Worm (Caenorhabditis elegans) whole organism, young adult: ENCODE data around the gene F35C5.3.

Experiments
- B0035.1 ChIP-seq: sonication (generic microtip); optimal IDR thresholded peaks from 2 replicates; lab custom pipeline; 2016; ENCODE audit warnings: missing genetic modification characterization, mild to moderate bottlenecking, missing compliant biosample characterization, missing genotype, missing genetic modification reagents
- F33H1.4 ChIP-seq: fragments of 200-800 bp; sonication (Bioruptor generic); IDR thresholded peaks from 2 replicates; pipeline ENCODE4 v1.3.6; 2022; ENCODE audit warnings: missing genetic modification reagents, missing genetic modification characterization, missing compliant biosample characterization
- F49E8.2 ChIP-seq: sonication (generic microtip); optimal IDR thresholded peaks from 3 replicates; lab custom pipeline; 2017; ENCODE audit warnings: missing genetic modification characterization, mild to moderate bottlenecking, missing compliant biosample characterization, antibody characterized with exemption, moderate library complexity; ENCODE audit not compliant: insufficient read depth
- F55B11.4 ChIP-seq: sonication (generic microtip); optimal IDR thresholded peaks from 2 replicates; lab custom pipeline; 2016; ENCODE audit warnings: missing compliant biosample characterization, missing genetic modification characterization, borderline replicate concordance; ENCODE audit not compliant: insufficient read depth
- T26A5.8 ChIP-seq: sonication (generic microtip); optimal IDR thresholded peaks from 2 replicates; lab custom pipeline; 2016; ENCODE audit warnings: missing genetic modification characterization, missing compliant biosample characterization
- Y53G8AR.9 ChIP-seq: fragments of 200-800 bp; sonication (Bioruptor generic); conservative IDR thresholded peaks from 2 replicates; pipeline ENCODE4 v1.3.6; 2022; ENCODE audit warnings: missing genetic modification reagents, missing genetic modification characterization, missing compliant biosample characterization
- Y79H2A.3 ChIP-seq: fragments of 200-800 bp; sonication (Bioruptor generic); conservative IDR thresholded peaks from 2 replicates; pipeline ENCODE4 v1.3.6; 2022; ENCODE audit warnings: missing genetic modification reagents, missing genetic modification characterization, missing compliant biosample characterization
- Y95B8A.8 ChIP-seq: fragments of 200-800 bp; sonication (Bioruptor generic); IDR thresholded peaks from 2 replicates; pipeline ENCODE4 v1.3.6; 2022; ENCODE audit warnings: missing genetic modification reagents, missing genetic modification characterization, missing compliant biosample characterization
- ama-1 ChIP-seq, 3 experiments: fragments of 150-350 bp in 1 of 3; sonication (generic microtip) in 2 of 3; optimal IDR thresholded peaks; 2 replicates each; lab custom pipeline; 2014 to 2018; ENCODE audit warnings: missing biosample characterization in 2 of 3, missing genetic modification characterization in 2 of 3, missing genetic modification reagents in 2 of 3
- athp-1 ChIP-seq: sonication (generic microtip); optimal IDR thresholded peaks from 2 replicates; lab custom pipeline; 2017; ENCODE audit warnings: mild to moderate bottlenecking, missing genetic modification characterization, missing compliant biosample characterization
- attf-6 ChIP-seq: fragments of 200-800 bp; sonication (Bioruptor generic); IDR thresholded peaks from 2 replicates; pipeline ENCODE4 v1.3.6; 2022; ENCODE audit warnings: missing genetic modification reagents, missing genetic modification characterization, missing compliant biosample characterization
- cebp-1 ChIP-seq, 2 experiments: fragments of 200-800 bp in 1 of 2; sonication (Bioruptor generic) in 1 of 2; sonication (generic microtip) in 1 of 2; IDR thresholded peaks in 1 of 2; optimal IDR thresholded peaks in 1 of 2; 2 replicates each; pipeline versions ENCODE4 v1.3.6 to Lab custom; 2017 to 2022; ENCODE audit warnings: missing compliant biosample characterization in 2 of 2, missing genetic modification characterization in 2 of 2, mild to moderate bottlenecking in 1 of 2, missing genetic modification reagents in 1 of 2, moderate library complexity in 1 of 2
- cebp-2 ChIP-seq: fragments of 200-800 bp; sonication (Bioruptor generic); IDR thresholded peaks from 2 replicates; pipeline ENCODE4 v1.3.6; 2022; ENCODE audit warnings: missing genetic modification characterization, missing compliant biosample characterization
- ceh-100 ChIP-seq: fragments of 200-800 bp; sonication (Bioruptor generic); IDR thresholded peaks from 2 replicates; pipeline ENCODE4 v1.3.6; 2022; ENCODE audit warnings: missing genetic modification reagents, missing genetic modification characterization, missing compliant biosample characterization
- ceh-58 ChIP-seq: fragments of 200-800 bp; sonication (Bioruptor generic); IDR thresholded peaks from 2 replicates; pipeline ENCODE4 v1.3.6; 2022; ENCODE audit warnings: missing genetic modification characterization, missing compliant biosample characterization
- chd-7 ChIP-seq: sonication (generic microtip); optimal IDR thresholded peaks from 2 replicates; lab custom pipeline; 2016; ENCODE audit warnings: mild to moderate bottlenecking, missing genetic modification characterization, moderate library complexity, missing compliant biosample characterization
- die-1 ChIP-seq: sonication (generic microtip); optimal IDR thresholded peaks from 2 replicates; lab custom pipeline; 2016; ENCODE audit warnings: missing genotype, mild to moderate bottlenecking, missing genetic modification characterization, missing compliant biosample characterization
- dpff-1 ChIP-seq: sonication (generic microtip); optimal IDR thresholded peaks from 2 replicates; lab custom pipeline; 2017; ENCODE audit warnings: mild to moderate bottlenecking, missing genetic modification characterization, missing compliant biosample characterization
- ekl-4 ChIP-seq: fragments of 200-800 bp; sonication (Bioruptor generic); IDR thresholded peaks from 2 replicates; pipeline ENCODE4 v1.3.6; 2022; ENCODE audit warnings: missing genetic modification reagents, missing genetic modification characterization, missing compliant biosample characterization
- fkh-3 ChIP-seq: sonication (generic microtip); optimal IDR thresholded peaks from 2 replicates; lab custom pipeline; 2016; ENCODE audit warnings: mild to moderate bottlenecking, missing genetic modification characterization, missing compliant biosample characterization
- him-1 ChIP-seq: sonication (generic microtip); optimal IDR thresholded peaks from 2 replicates; lab custom pipeline; 2016; ENCODE audit warnings: missing genotype, missing genetic modification reagents, missing genetic modification characterization, missing compliant biosample characterization
- hrde-1 ChIP-seq: sonication (generic microtip); optimal IDR thresholded peaks from 2 replicates; lab custom pipeline; 2016; ENCODE audit warnings: missing genetic modification characterization, mild to moderate bottlenecking, missing compliant biosample characterization, moderate library complexity, missing genotype, missing genetic modification reagents, borderline replicate concordance
- hsf-1 ChIP-seq: fragments of 200-800 bp; sonication (Bioruptor generic); IDR thresholded peaks from 2 replicates; pipeline ENCODE4 v1.3.6; 2022; ENCODE audit warnings: missing genetic modification reagents, missing genetic modification characterization, missing compliant biosample characterization
- lin-54 ChIP-seq: fragments of 200-800 bp; sonication (Bioruptor generic); optimal IDR thresholded peaks from 2 replicates; lab custom pipeline; 2018; ENCODE audit warnings: mild to moderate bottlenecking, missing genetic modification characterization, missing compliant biosample characterization
- lsl-1 ChIP-seq: fragments of 200-800 bp; sonication (Bioruptor generic); optimal IDR thresholded peaks from 2 replicates; lab custom pipeline; 2018; ENCODE audit warnings: mild to moderate bottlenecking, missing genetic modification characterization, moderate library complexity, missing compliant biosample characterization
- lsy-27 ChIP-seq: sonication (generic microtip); optimal IDR thresholded peaks from 2 replicates; lab custom pipeline; 2017; ENCODE audit warnings: missing genetic modification characterization, mild to moderate bottlenecking, missing compliant biosample characterization, antibody characterized with exemption, missing genotype, borderline replicate concordance; ENCODE audit not compliant: insufficient read depth
- madf-3 ChIP-seq: fragments of 200-800 bp; sonication (Bioruptor generic); IDR thresholded peaks from 2 replicates; pipeline ENCODE4 v1.3.6; 2022; ENCODE audit warnings: missing genetic modification reagents, missing genetic modification characterization, missing compliant biosample characterization
- madf-6 ChIP-seq: fragments of 200-800 bp; sonication (Bioruptor generic); IDR thresholded peaks from 2 replicates; pipeline ENCODE4 v1.3.6; 2022; ENCODE audit warnings: missing genetic modification reagents, missing genetic modification characterization, missing compliant biosample characterization
- mel-28 ChIP-seq: sonication (generic microtip); optimal IDR thresholded peaks from 2 replicates; lab custom pipeline; 2016; ENCODE audit warnings: borderline replicate concordance, mild to moderate bottlenecking, missing genetic modification characterization, missing compliant biosample characterization
- nfya-2 ChIP-seq: fragments of 200-800 bp; sonication (Bioruptor generic); IDR thresholded peaks from 2 replicates; pipeline ENCODE4 v1.3.6; 2022; ENCODE audit warnings: missing genetic modification reagents, missing genetic modification characterization, missing compliant biosample characterization
- nfyb-1 ChIP-seq: fragments of 200-800 bp; sonication (Bioruptor generic); IDR thresholded peaks from 2 replicates; pipeline ENCODE4 v1.3.6; 2022; ENCODE audit warnings: missing genetic modification reagents, missing genetic modification characterization, missing compliant biosample characterization
- nhr-80 ChIP-seq: sonication (generic microtip); optimal IDR thresholded peaks from 2 replicates; lab custom pipeline; 2016; ENCODE audit warnings: missing genetic modification characterization, missing compliant biosample characterization
- pbrm-1 ChIP-seq: fragments of 200-800 bp; sonication (Bioruptor generic); IDR thresholded peaks from 2 replicates; pipeline ENCODE4 v1.3.6; 2022; ENCODE audit warnings: missing genetic modification reagents, missing genetic modification characterization, missing compliant biosample characterization
- pha-4 ChIP-seq: fragments of 150-350 bp; sonication (generic microtip); optimal IDR thresholded peaks from 2 replicates; lab custom pipeline; 2014; ENCODE audit warnings: missing biosample characterization, missing genetic modification reagents, missing genetic modification characterization
- rec-8 ChIP-seq, 2 experiments: sonication (generic microtip); optimal IDR thresholded peaks; 2 replicates each; lab custom pipeline; 2016; ENCODE audit warnings: mild to moderate bottlenecking in 2 of 2, missing genetic modification characterization in 2 of 2, missing genetic modification reagents in 2 of 2, missing genotype in 2 of 2, missing biosample characterization in 1 of 2, missing compliant biosample characterization in 1 of 2, moderate library complexity in 1 of 2
- repo-1 ChIP-seq: sonication (generic microtip); optimal IDR thresholded peaks from 2 replicates; lab custom pipeline; 2017; ENCODE audit warnings: mild to moderate bottlenecking, missing genetic modification characterization, missing compliant biosample characterization
- snpc-1.1 ChIP-seq: sonication (generic microtip); optimal IDR thresholded peaks from 2 replicates; lab custom pipeline; 2017; ENCODE audit warnings: missing genetic modification characterization, mild to moderate bottlenecking, missing compliant biosample characterization, antibody characterized with exemption, moderate library complexity, missing genotype, missing genetic modification reagents; ENCODE audit not compliant: insufficient read depth
- snpc-3.4 ChIP-seq: sonication (generic microtip); optimal IDR thresholded peaks from 2 replicates; lab custom pipeline; 2017; ENCODE audit warnings: missing genetic modification characterization, mild to moderate bottlenecking, missing compliant biosample characterization, antibody characterized with exemption, moderate library complexity, missing genotype, missing genetic modification reagents
- snpc-4 ChIP-seq, 5 experiments: fragments of 150-350 bp in 1 of 5; sonication (generic microtip) in 4 of 5; optimal IDR thresholded peaks; 2 replicates each; lab custom pipeline; 2014 to 2018; ENCODE audit warnings: missing genetic modification characterization in 5 of 5, missing biosample characterization in 3 of 5, antibody characterized with exemption in 2 of 5, mild to moderate bottlenecking in 2 of 5, missing compliant biosample characterization in 2 of 5, missing genotype in 2 of 5, moderate library complexity in 2 of 5, missing genetic modification reagents in 1 of 5
- unc-130 ChIP-seq: sonication (generic microtip); optimal IDR thresholded peaks from 2 replicates; lab custom pipeline; 2016; ENCODE audit warnings: missing genetic modification reagents, missing genetic modification characterization, missing compliant biosample characterization
- unc-62 ChIP-seq: fragments of 150-350 bp; optimal IDR thresholded peaks from 2 replicates; lab custom pipeline; 2014; ENCODE audit warnings: missing biosample characterization, missing genetic modification reagents, missing genetic modification characterization
- xnd-1 ChIP-seq: sonication (generic microtip); optimal IDR thresholded peaks from 2 replicates; lab custom pipeline; 2016; ENCODE audit warnings: missing genotype, missing genetic modification reagents, missing genetic modification characterization, missing compliant biosample characterization
- ztf-25 ChIP-seq: fragments of 200-800 bp; sonication (Bioruptor generic); IDR thresholded peaks from 2 replicates; pipeline ENCODE4 v1.3.6; 2022; ENCODE audit warnings: missing genetic modification reagents, missing genetic modification characterization, missing compliant biosample characterization
- ztf-26 ChIP-seq: sonication (generic microtip); optimal IDR thresholded peaks from 2 replicates; lab custom pipeline; 2017; ENCODE audit warnings: missing genetic modification characterization, missing compliant biosample characterization

The F35C5.3 gene

ce11 chrII:12923225-12923624, 34.7 kb downstream of the F35C5.3 start:
- peak; percentile 24 for TF ChIP-seq snpc-3.4
- no peak for TF ChIP-seq unc-62 (GFP tag; lab: Kevin White, UChicago)
- no peak for TF ChIP-seq Y79H2A.3 (GFP tag; lab: Robert Waterston, UW)
- TF ChIP-seq F55B11.4 (tag; lab: Kevin White, UChicago), result no peak
- TF ChIP-seq nfya-2 (GFP tag; lab: Robert Waterston, UW), result 0 out of 2 replicates have a peak, but pooled peaks have one; percentile 12
- TF ChIP-seq dpff-1, result no peak
- TF ChIP-seq cebp-1 (GFP tag; IDR thresholded peaks at IDR 0.05; lab: Robert Waterston, UW), result no peak
- no peak for TF ChIP-seq cebp-1 (tag; optimal IDR thresholded peaks at IDR 0.05; lab: Kevin White, UChicago)
- peak; percentile 32 for TF ChIP-seq unc-130 (GFP tag; lab: Kevin White, UChicago)
- TF ChIP-seq Y95B8A.8 (GFP tag; lab: Robert Waterston, UW), result no peak
- TF ChIP-seq pha-4 (tag; lab: Kevin White, UChicago), result no peak
- 0 out of 2 replicates have a peak, but pooled peaks have one; percentile 29 for TF ChIP-seq F33H1.4 (GFP tag; lab: Robert Waterston, UW)
- no peak for TF ChIP-seq fkh-3 (tag; lab: Kevin White, UChicago)
- 0 out of 2 replicates have a peak, but pooled peaks have one; percentile 14 for TF ChIP-seq ceh-100 (GFP tag; lab: Robert Waterston, UW)
- peak; percentile 53 for TF ChIP-seq athp-1 (tag; lab: Kevin White, UChicago)
- peak; percentile 46 for TF ChIP-seq him-1 (tag; lab: Kevin White, UChicago)
- no peak for TF ChIP-seq Y53G8AR.9 (GFP tag; lab: Robert Waterston, UW)
- peak in 1 of 2 experiments; percentile 45 for TF ChIP-seq rec-8 (tag; optimal IDR thresholded peaks at IDR 0.05; lab: Kevin White, UChicago)
- 0 out of 2 replicates have a peak, but pooled peaks have one; percentile 63 for TF ChIP-seq attf-6
- TF ChIP-seq ztf-25 (GFP tag; lab: Robert Waterston, UW), result 0 out of 2 replicates have a peak, but pooled peaks have one; percentile 11
- TF ChIP-seq madf-3, result no peak
- no peak for TF ChIP-seq ama-1 (optimal IDR thresholded peaks at IDR 0.05; lab: Kevin White, UChicago)
- peak in 1 of 2 experiments; percentile 91 for TF ChIP-seq ama-1 (GFP tag; optimal IDR thresholded peaks at IDR 0.05; lab: Kevin White, UChicago)
- TF ChIP-seq pbrm-1 (GFP tag; lab: Robert Waterston, UW), result peak; percentile 36; the same call in 1 of the 2 replicates
- 0 out of 2 replicates have a peak, but pooled peaks have one; percentile 79 for TF ChIP-seq cebp-2 (GFP tag; lab: Robert Waterston, UW)
- TF ChIP-seq madf-6 (GFP tag; lab: Robert Waterston, UW), result peak; percentile 69
- TF ChIP-seq die-1 (tag; lab: Kevin White, UChicago), result peak; percentile 6
- TF ChIP-seq mel-28 (tag; lab: Kevin White, UChicago), result no peak
- peak; percentile 91 for TF ChIP-seq hrde-1 (tag; lab: Kevin White, UChicago)
- no peak for TF ChIP-seq ceh-58 (GFP tag; lab: Robert Waterston, UW)
- peak; percentile 6 for TF ChIP-seq snpc-4 (GFP tag; optimal IDR thresholded peaks at IDR 0.05; lab: Kevin White, UChicago)
- TF ChIP-seq snpc-4 (tag; optimal IDR thresholded peaks at IDR 0.05; lab: Kevin White, UChicago), result peak in 1 of 4 experiments; percentile 3
- peak; percentile 46 for TF ChIP-seq xnd-1 (tag; lab: Kevin White, UChicago)
- TF ChIP-seq lsl-1, result peak; percentile 6
- TF ChIP-seq chd-7 (tag; lab: Kevin White, UChicago), result peak; percentile 6
- TF ChIP-seq snpc-1.1, result peak; percentile 47
- TF ChIP-seq repo-1 (tag; lab: Kevin White, UChicago), result peak; percentile 47
- TF ChIP-seq nfyb-1 (GFP tag; lab: Robert Waterston, UW), result no peak
- TF ChIP-seq F49E8.2 (tag; lab: Kevin White, UChicago), result peak; percentile 78
- peak; percentile 30 for TF ChIP-seq lin-54 (GFP tag; lab: Kevin White, UChicago)
- TF ChIP-seq B0035.1 (tag; lab: Kevin White, UChicago), result no peak
- peak; percentile 68 for TF ChIP-seq ekl-4
- TF ChIP-seq nhr-80, result no peak
- no peak for TF ChIP-seq lsy-27 (tag; lab: Kevin White, UChicago)
- no peak for TF ChIP-seq ztf-26
- peak; percentile 69 for TF ChIP-seq hsf-1 (GFP tag; lab: Robert Waterston, UW)
- peak; percentile 33 for TF ChIP-seq T26A5.8 (tag; lab: Kevin White, UChicago)
